Worm (Caenorhabditis elegans): ENCODE measurements around the gene C10A4.4.

Gene C10A4.4

ce11 chrX:7378608-7379007 is 22.3 kb upstream of the C10A4.4 start (continued):
- TF ChIP-seq mes-2 (tag; optimal IDR thresholded peaks at IDR 0.05; ENCODE audit: poor library complexity, severe bottlenecking) (no peak), mxl-2 (GFP tag; conservative IDR thresholded peaks at IDR 0.05) (no peak), vab-7 (GFP tag; IDR thresholded peaks at IDR 0.05) (peak; percentile 44; the same call in 1 of the 2 replicates), pha-4 (GFP tag; IDR thresholded peaks at IDR 0.05) (peak; percentile 49; the same call in 1 of the 2 replicates), pha-4 (tag; optimal IDR thresholded peaks at IDR 0.05) (no peak), aha-1 (tag) (peak; percentile 94), daf-16 (GFP tag; optimal IDR thresholded peaks at IDR 0.05) (peak in 1 of 2 experiments; percentile 74), daf-16 (tag; optimal IDR thresholded peaks at IDR 0.05) (no peak), nhr-77 (tag; optimal IDR thresholded peaks at IDR 0.05) (no peak), fos-1 (tag; optimal IDR thresholded peaks at IDR 0.05) (no peak), nhr-76 (tag; optimal IDR thresholded peaks at IDR 0.05) (no peak), hlh-30 (tag; optimal IDR thresholded peaks at IDR 0.05; ENCODE audit: insufficient read depth) (peak; percentile 19), Y105C5A.15 (GFP tag; IDR thresholded peaks at IDR 0.05) (no peak), Y48G9A.11 (GFP tag; IDR thresholded peaks at IDR 0.05) (no peak), lin-1 (GFP tag; IDR thresholded peaks at IDR 0.05) (0 out of 2 replicates have a peak, but pooled peaks have one; percentile 37), nhr-11 (tag; optimal IDR thresholded peaks at IDR 0.05) (no peak)

DNA sequence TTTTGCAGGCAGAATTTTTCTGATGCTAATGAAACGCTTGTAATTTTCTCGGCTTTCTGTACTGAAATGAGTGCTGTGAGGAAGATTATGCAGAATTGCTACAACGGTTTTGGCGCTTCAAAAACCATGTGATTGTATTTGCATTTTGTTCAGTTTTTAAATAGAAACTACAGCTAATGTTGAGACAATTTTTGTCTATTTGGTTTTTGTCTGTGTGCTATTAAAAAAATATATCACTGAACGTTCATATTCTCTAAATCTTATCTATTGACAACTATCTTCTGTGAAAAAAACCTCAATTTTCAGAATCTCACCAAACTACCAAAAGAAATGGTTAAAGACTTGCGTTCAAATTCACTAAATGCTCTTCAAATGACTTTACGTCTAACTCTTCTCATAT is 10.6 kb upstream of the C10A4.4 start, which contains the start of gene C10A4.6:
Gene C10A4.6 (plus strand): TSS at position 301 of the 400 bp plus-strand sequence.
- TF ChIP-seq Y48G9A.11 (GFP tag; IDR thresholded peaks at IDR 0.05) (no peak), unc-62 (GFP tag; optimal IDR thresholded peaks at IDR 0.05 in 1 of 2) (peak in 1 of 2 experiments; percentile 27), unc-62 (tag; optimal IDR thresholded peaks at IDR 0.05) (no peak)

- no peak for TF ChIP-seq lim-7 (GFP tag; IDR thresholded peaks at IDR 0.05)
- no peak for TF ChIP-seq zip-2 (tag; optimal IDR thresholded peaks at IDR 0.05)
- no peak for TF ChIP-seq ama-1 (optimal IDR thresholded peaks at IDR 0.05)
- no peak for TF ChIP-seq F10B5.3 (tag; optimal IDR thresholded peaks at IDR 0.05)
- no peak for TF ChIP-seq hif-1 (tag; optimal IDR thresholded peaks at IDR 0.05)
- TF ChIP-seq ceh-32 (tag; optimal IDR thresholded peaks at IDR 0.05; ENCODE audit: poor library complexity), result no peak
- no peak for TF ChIP-seq lin-1 (GFP tag; IDR thresholded peaks at IDR 0.05)
- no peak for TF ChIP-seq zfp-3 (GFP tag; conservative IDR thresholded peaks at IDR 0.05)
- TF ChIP-seq daf-8 (GFP tag; IDR thresholded peaks at IDR 0.05), result no peak
- TF ChIP-seq lsy-2 (tag; optimal IDR thresholded peaks at IDR 0.05), result no peak
- TF ChIP-seq lin-15B (tag; optimal IDR thresholded peaks at IDR 0.05), result no peak
- no peak for TF ChIP-seq Y75B8A.6 (GFP tag; IDR thresholded peaks at IDR 0.05)
- no peak for TF ChIP-seq nhr-28 (tag; optimal IDR thresholded peaks at IDR 0.05)
- TF ChIP-seq D1046.2 (GFP tag; IDR thresholded peaks at IDR 0.05), result no peak
- no peak for TF ChIP-seq nhr-42 (GFP tag; IDR thresholded peaks at IDR 0.05)
- TF ChIP-seq mdl-1 (tag; optimal IDR thresholded peaks at IDR 0.05), result no peak
- TF ChIP-seq hlh-11 (tag; optimal IDR thresholded peaks at IDR 0.05), result no peak
- TF ChIP-seq zfp-2 (tag; optimal IDR thresholded peaks at IDR 0.05), result no peak
Observed at ce11 chrX:7393167-7393566, 7.7 kb upstream of the C10A4.4 start, which contains the start of gene gad-2. TSS of gene gad-2 (plus strand) at chrX:7393467.

DNA sequence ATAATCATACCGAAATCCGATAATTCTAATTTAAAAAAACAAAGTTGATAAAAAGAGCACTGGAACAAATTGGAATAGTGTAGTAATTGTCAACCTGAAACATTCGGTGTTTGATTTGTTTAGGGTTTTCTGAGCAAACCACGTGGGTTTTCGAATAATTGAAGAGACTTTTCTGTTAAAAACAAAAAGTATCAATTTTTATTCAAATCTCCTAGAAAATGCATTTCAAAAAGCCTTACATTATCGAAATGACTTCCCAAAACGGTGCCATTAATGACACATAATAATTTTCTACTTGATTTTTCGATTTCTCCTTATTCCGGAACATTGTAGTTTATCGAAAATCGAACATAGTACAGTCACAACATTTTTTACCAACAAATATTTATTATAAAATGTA is 3.0 kb upstream of the C10A4.4 start, which contains the start of gene C10A4.13:
Gene C10A4.13 (minus strand): TSS at position 101 of the 400 bp plus-strand sequence.
- TF ChIP-seq daf-19 (GFP tag; conservative IDR thresholded peaks at IDR 0.05) (no peak), lin-39 (tag; optimal IDR thresholded peaks at IDR 0.05) (no peak), daf-16 (GFP tag; optimal IDR thresholded peaks at IDR 0.05) (no peak), daf-16 (tag; optimal IDR thresholded peaks at IDR 0.05) (no peak), arid-1 (GFP tag; conservative IDR thresholded peaks at IDR 0.05) (no peak), egl-27 (tag; optimal IDR thresholded peaks at IDR 0.05) (no peak), unc-130 (GFP tag; optimal IDR thresholded peaks at IDR 0.05) (no peak), mdt-29 (GFP tag; IDR thresholded peaks at IDR 0.05) (no peak)

Measured in whole organism, L4 larva.